Fruit fly (Drosophila melanogaster) whole organism, embryonic: ENCODE data around the gene Gr93d.

ENCODE experiments used
- BtbVII ChIP-seq: fragments of 200-800 bp; sonication (Bioruptor generic); optimal IDR thresholded peaks from 3 replicates; lab custom pipeline; 2017; ENCODE audit warnings: missing biosample characterization, mild to moderate bottlenecking, missing genetic modification characterization
- C15 ChIP-seq: fragments of 200-800 bp; sonication (Bioruptor generic); IDR thresholded peaks from 3 replicates; pipeline ENCODE4 v1.3.6; 2022; ENCODE audit warnings: missing biosample characterization, missing genetic modification characterization
- CG10267 ChIP-seq: fragments of 200-800 bp; sonication (Bioruptor generic); optimal IDR thresholded peaks from 2 replicates; lab custom pipeline; 2018; ENCODE audit warnings: missing biosample characterization, mild to moderate bottlenecking, missing genetic modification characterization, moderate library complexity
- CG11456 ChIP-seq: fragments of 200-800 bp; sonication (Bioruptor generic); IDR thresholded peaks from 3 replicates; pipeline ENCODE4 v1.3.6; 2022; ENCODE audit warnings: missing biosample characterization, missing genetic modification characterization
- CG12071 ChIP-seq: fragments of 200-800 bp; sonication (Bioruptor generic); optimal IDR thresholded peaks from 3 replicates; lab custom pipeline; 2018; ENCODE audit warnings: missing biosample characterization, mild to moderate bottlenecking, missing genetic modification characterization
- CG12744 ChIP-seq: fragments of 200-800 bp; sonication (Bioruptor generic); optimal IDR thresholded peaks from 2 replicates; lab custom pipeline; 2016; ENCODE audit warnings: missing biosample characterization, missing genetic modification characterization
- CG14710 ChIP-seq: fragments of 200-800 bp; sonication (Bioruptor generic); optimal IDR thresholded peaks from 3 replicates; lab custom pipeline; 2019; ENCODE audit warnings: missing biosample characterization, mild to moderate bottlenecking, missing genetic modification characterization, moderate library complexity
- CG1602 ChIP-seq: fragments of 200-800 bp; sonication (Bioruptor generic); optimal IDR thresholded peaks from 3 replicates; lab custom pipeline; 2016; ENCODE audit warnings: missing biosample characterization, missing genetic modification characterization
- CG16863 ChIP-seq: fragments of 200-800 bp; sonication (Bioruptor generic); optimal IDR thresholded peaks from 3 replicates; lab custom pipeline; 2016; ENCODE audit warnings: missing biosample characterization, missing genetic modification characterization
- CG17802 ChIP-seq: fragments of 200-800 bp; sonication (Bioruptor generic); optimal IDR thresholded peaks from 2 replicates; lab custom pipeline; 2018; ENCODE audit warnings: missing biosample characterization, mild to moderate bottlenecking, missing genetic modification characterization, moderate library complexity
- CG2202 ChIP-seq: fragments of 200-800 bp; sonication (Bioruptor generic); optimal IDR thresholded peaks from 2 replicates; lab custom pipeline; 2018; ENCODE audit warnings: missing biosample characterization, mild to moderate bottlenecking, missing genetic modification characterization
- CG30431 ChIP-seq: fragments of 200-800 bp; sonication (Bioruptor generic); optimal IDR thresholded peaks from 2 replicates; lab custom pipeline; 2017; ENCODE audit warnings: missing biosample characterization, missing genetic modification characterization
- CG31388 ChIP-seq: fragments of 200-800 bp; sonication (Bioruptor generic); optimal IDR thresholded peaks from 2 replicates; lab custom pipeline; 2016; ENCODE audit warnings: missing biosample characterization, missing genetic modification characterization
- CG6765 ChIP-seq: fragments of 200-800 bp; sonication (Bioruptor generic); optimal IDR thresholded peaks from 3 replicates; lab custom pipeline; 2017; ENCODE audit warnings: missing biosample characterization, mild to moderate bottlenecking, missing genetic modification characterization
- CG6854 ChIP-seq: fragments of 200-800 bp; sonication (Bioruptor generic); optimal IDR thresholded peaks from 3 replicates; lab custom pipeline; 2017; ENCODE audit warnings: missing biosample characterization, mild to moderate bottlenecking, missing genetic modification characterization
- CG8290 ChIP-seq, 3 experiments: fragments of 200-800 bp; sonication (Bioruptor generic); optimal IDR thresholded peaks; 2 replicates each; lab custom pipeline; 2016 to 2019; ENCODE audit warnings: missing biosample characterization in 3 of 3, missing genetic modification characterization in 3 of 3, mild to moderate bottlenecking in 2 of 3, moderate library complexity in 1 of 3
- CG8388 ChIP-seq: fragments of 200-800 bp; sonication (Bioruptor generic); optimal IDR thresholded peaks from 2 replicates; lab custom pipeline; 2019; ENCODE audit warnings: missing biosample characterization, mild to moderate bottlenecking, missing genetic modification characterization, moderate library complexity
- CG8765 ChIP-seq: fragments of 200-800 bp; sonication (Bioruptor generic); IDR thresholded peaks from 2 replicates; pipeline ENCODE4 v1.3.6; 2022; ENCODE audit warnings: missing biosample characterization, missing genetic modification characterization
- CG9797 ChIP-seq: fragments of 200-800 bp; sonication (Bioruptor generic); optimal IDR thresholded peaks from 3 replicates; lab custom pipeline; 2018; ENCODE audit warnings: missing biosample characterization, mild to moderate bottlenecking, missing genetic modification characterization
- CG9817 ChIP-seq: fragments of 200-800 bp; sonication (Bioruptor generic); optimal IDR thresholded peaks from 2 replicates; lab custom pipeline; 2018; ENCODE audit warnings: missing biosample characterization, mild to moderate bottlenecking, missing genetic modification characterization, moderate library complexity
- Dip3 ChIP-seq: fragments of 200-800 bp; sonication (Bioruptor generic); optimal IDR thresholded peaks from 3 replicates; lab custom pipeline; 2016; ENCODE audit warnings: missing biosample characterization, missing genetic modification characterization
- Fer2 ChIP-seq: fragments of 200-800 bp; sonication (Bioruptor generic); optimal IDR thresholded peaks from 2 replicates; lab custom pipeline; 2018; ENCODE audit warnings: missing biosample characterization, mild to moderate bottlenecking, missing genetic modification characterization, moderate library complexity
- GATAe ChIP-seq: fragments of 200-800 bp; sonication (Bioruptor generic); conservative IDR thresholded peaks from 2 replicates; pipeline ENCODE4 v1.3.6; 2022; ENCODE audit warnings: missing biosample characterization, missing genetic modification characterization
- H2.0 ChIP-seq: fragments of 200-800 bp; sonication (Bioruptor generic); IDR thresholded peaks from 2 replicates; pipeline ENCODE4 v1.3.6; 2022; ENCODE audit warnings: missing biosample characterization, missing genetic modification characterization
- Mad ChIP-seq: fragments of 200-800 bp; sonication (Bioruptor generic); optimal IDR thresholded peaks from 2 replicates; lab custom pipeline; 2016; ENCODE audit warnings: missing biosample characterization, missing genetic modification characterization
- Mes4 ChIP-seq: fragments of 200-800 bp; sonication (Bioruptor generic); optimal IDR thresholded peaks from 2 replicates; lab custom pipeline; 2016; ENCODE audit warnings: missing biosample characterization, missing genetic modification characterization
- Nf-YB ChIP-seq: fragments of 200-800 bp; sonication (Bioruptor generic); optimal IDR thresholded peaks from 3 replicates; lab custom pipeline; 2019; ENCODE audit warnings: missing biosample characterization, mild to moderate bottlenecking, missing genetic modification characterization, moderate library complexity
- Rx ChIP-seq: fragments of 200-800 bp; sonication (Bioruptor generic); IDR thresholded peaks from 2 replicates; pipeline ENCODE4 v1.3.6; 2022; ENCODE audit warnings: missing biosample characterization, missing genetic modification characterization
- Spps ChIP-seq: fragments of 200-800 bp; sonication (Bioruptor generic); optimal IDR thresholded peaks from 2 replicates; lab custom pipeline; 2018; ENCODE audit warnings: missing biosample characterization, mild to moderate bottlenecking, missing genetic modification characterization
- Sry-β ChIP-seq: fragments of 200-800 bp; sonication (Bioruptor generic); optimal IDR thresholded peaks from 2 replicates; lab custom pipeline; 2018; ENCODE audit warnings: missing biosample characterization, mild to moderate bottlenecking, missing genetic modification characterization, moderate library complexity
- Ssrp ChIP-seq: fragments of 200-800 bp; sonication (Bioruptor generic); optimal IDR thresholded peaks from 2 replicates; lab custom pipeline; 2018; ENCODE audit warnings: missing biosample characterization, mild to moderate bottlenecking, missing genetic modification characterization, moderate library complexity
- Tbp ChIP-seq: fragments of >200 bp; optimal IDR thresholded peaks from 2 replicates; lab custom pipeline; 2018; ENCODE audit warnings: missing biosample characterization, missing genetic modification characterization
- Trl ChIP-seq, 3 experiments: fragments of >200 bp in 2 of 3; fragments of 200-800 bp in 1 of 3; sonication (Bioruptor generic) in 1 of 3; optimal IDR thresholded peaks; 2 replicates in 1 of 3; 3 replicates in 2 of 3; lab custom pipeline; 2016 to 2017; ENCODE audit warnings: missing biosample characterization in 1 of 3, missing genetic modification characterization in 1 of 3
- Vsx1 ChIP-seq: fragments of 200-800 bp; sonication (Bioruptor generic); optimal IDR thresholded peaks from 2 replicates; lab custom pipeline; 2017; ENCODE audit warnings: missing biosample characterization, mild to moderate bottlenecking, missing genetic modification characterization, missing genetic modification reagents
- ap ChIP-seq: fragments of 200-800 bp; sonication (Bioruptor generic); IDR thresholded peaks from 2 replicates; pipeline ENCODE4 v1.3.6; 2022; ENCODE audit warnings: missing biosample characterization, missing genetic modification characterization
- ase ChIP-seq: fragments of 200-800 bp; sonication (Bioruptor generic); IDR thresholded peaks from 3 replicates; pipeline ENCODE4 v1.3.6; 2022; ENCODE audit warnings: missing biosample characterization, missing genetic modification characterization
- ato ChIP-seq: fragments of 200-800 bp; sonication (Bioruptor generic); IDR thresholded peaks from 2 replicates; pipeline ENCODE4 v1.3.6; 2022; ENCODE audit warnings: missing biosample characterization, missing genetic modification characterization; ENCODE audit not compliant: partially characterized antibody
- chif ChIP-seq, 2 experiments: fragments of 200-800 bp; sonication (Bioruptor generic); optimal IDR thresholded peaks; 3 replicates each; lab custom pipeline; 2016; ENCODE audit warnings: missing biosample characterization in 2 of 2, missing genetic modification characterization in 2 of 2
- ci ChIP-seq: fragments of 200-800 bp; sonication (Bioruptor generic); IDR thresholded peaks from 3 replicates; pipeline ENCODE4 v1.3.6; 2022; ENCODE audit warnings: missing biosample characterization, missing genetic modification characterization
- dm ChIP-seq: fragments of 200-800 bp; sonication (Bioruptor generic); optimal IDR thresholded peaks from 3 replicates; lab custom pipeline; 2016; ENCODE audit warnings: missing biosample characterization, missing genetic modification characterization
- ftz-f1 ChIP-seq: fragments of 200-800 bp; sonication (Bioruptor generic); optimal IDR thresholded peaks from 2 replicates; lab custom pipeline; 2016; ENCODE audit warnings: missing biosample characterization, missing genetic modification characterization
- gcm ChIP-seq: fragments of 200-800 bp; sonication (Bioruptor generic); optimal IDR thresholded peaks from 2 replicates; lab custom pipeline; 2019; ENCODE audit warnings: missing biosample characterization, mild to moderate bottlenecking, missing genetic modification characterization, moderate library complexity
- ham ChIP-seq: fragments of 200-800 bp; sonication (Bioruptor generic); IDR thresholded peaks from 2 replicates; pipeline ENCODE4 v1.3.6; 2022; ENCODE audit warnings: missing biosample characterization, missing genetic modification characterization
- odd ChIP-seq: fragments of 200-800 bp; sonication (Bioruptor generic); optimal IDR thresholded peaks from 2 replicates; lab custom pipeline; 2017; ENCODE audit warnings: missing biosample characterization, mild to moderate bottlenecking, missing genetic modification characterization
- pnt ChIP-seq: fragments of 200-800 bp; sonication (Bioruptor generic); optimal IDR thresholded peaks from 3 replicates; lab custom pipeline; 2016; ENCODE audit warnings: missing biosample characterization, missing genetic modification characterization
- repo ChIP-seq: fragments of 200-800 bp; sonication (Bioruptor generic); optimal IDR thresholded peaks from 2 replicates; lab custom pipeline; 2016; ENCODE audit warnings: missing biosample characterization, missing genetic modification characterization
- salm ChIP-seq: fragments of 200-800 bp; sonication (Bioruptor generic); optimal IDR thresholded peaks from 2 replicates; lab custom pipeline; 2018; ENCODE audit warnings: missing biosample characterization, mild to moderate bottlenecking, missing genetic modification characterization
- zfh1 ChIP-seq: fragments of 200-800 bp; sonication (Bioruptor generic); IDR thresholded peaks from 3 replicates; pipeline ENCODE4 v1.3.6; 2022; ENCODE audit warnings: missing biosample characterization, missing genetic modification characterization

Gene Gr93d

dm6 chr3R:21870158-21870971 lies 23.9 kb upstream of the Gr93d start, which contains the start of gene CG31431 (continued):
- peak; percentile 97 for TF ChIP-seq CG14710 (tag; lab: Kevin White, UChicago)
- TF ChIP-seq CG30431 = peak; percentile 92
- peak; percentile 90 for TF ChIP-seq odd (GFP tag; lab: Kevin White, UChicago)
- peak; percentile 93 for TF ChIP-seq CG8388
- TF ChIP-seq CG11456 = peak; percentile 98
- peak; percentile 83 for TF ChIP-seq ftz-f1 (GFP tag; lab: Kevin White, UChicago)
- peak; percentile 97 for TF ChIP-seq CG12071 (GFP tag; lab: Kevin White, UChicago)
- peak; percentile 94 for TF ChIP-seq ap
- peak; percentile 97 for TF ChIP-seq repo (GFP tag; lab: Kevin White, UChicago)
- peak; percentile 92 for TF ChIP-seq salm
- TF ChIP-seq Mad = peak; percentile 94
- no peak for TF ChIP-seq Tbp (GFP tag; lab: Kevin White, UChicago)
- peak; percentile 57 for TF ChIP-seq Sry-β (GFP tag; lab: Kevin White, UChicago)
- TF ChIP-seq CG12744 (GFP tag; lab: Kevin White, UChicago) = peak; percentile 95
- TF ChIP-seq Spps = peak; percentile 90
- TF ChIP-seq CG6854 (GFP tag; lab: Kevin White, UChicago) = peak; percentile 96
- peak; percentile 97 for TF ChIP-seq Dip3 (GFP tag; lab: Kevin White, UChicago)
- peak; percentile 94 for TF ChIP-seq CG8765 (GFP tag; lab: Robert Waterston, UW)
- peak; percentile 95 for TF ChIP-seq CG1602
- TF ChIP-seq gcm (GFP tag; lab: Kevin White, UChicago) = peak; percentile 95
- TF ChIP-seq C15 (GFP tag; lab: Robert Waterston, UW) = peak; percentile 95
- TF ChIP-seq chif (GFP tag; optimal IDR thresholded peaks at IDR 0.05; lab: Kevin White, UChicago) = peak; percentile 97
- peak; percentile 86 for TF ChIP-seq CG2202 (tag; lab: Kevin White, UChicago)
- peak; percentile 97 for TF ChIP-seq CG9817 (tag; lab: Kevin White, UChicago)
- TF ChIP-seq CG31388 (GFP tag; lab: Kevin White, UChicago) = peak; percentile 96
- TF ChIP-seq dm (GFP tag; lab: Kevin White, UChicago) = peak; percentile 91
- TF ChIP-seq Mes4 (GFP tag; lab: Kevin White, UChicago) = peak; percentile 94
- peak; percentile 92 for TF ChIP-seq CG6765 (GFP tag; lab: Kevin White, UChicago)
- TF ChIP-seq ham (GFP tag; lab: Robert Waterston, UW) = peak; percentile 85
- peak; percentile 98 for TF ChIP-seq BtbVII (GFP tag; lab: Kevin White, UChicago)
- TF ChIP-seq CG9797 (GFP tag; lab: Kevin White, UChicago) = peak; percentile 13
- TF ChIP-seq ase (GFP tag; lab: Robert Waterston, UW) = peak; percentile 96
- TF ChIP-seq H2.0 (GFP tag; lab: Robert Waterston, UW) = peak; percentile 97
- TF ChIP-seq CG17802 (tag; lab: Kevin White, UChicago) = peak; percentile 79
- peak; percentile 95 for TF ChIP-seq pnt (GFP tag; lab: Kevin White, UChicago)
- TF ChIP-seq Ssrp = peak; percentile 93
- TF ChIP-seq Fer2 (tag; lab: Kevin White, UChicago) = peak; percentile 97
- peak; percentile 98 for TF ChIP-seq zfh1 (GFP tag; lab: Robert Waterston, UW)
- no peak for TF ChIP-seq Trl (optimal IDR thresholded peaks at IDR 0.05; lab: Kevin White, UChicago)
- peak; percentile 98 for TF ChIP-seq Trl (GFP tag; optimal IDR thresholded peaks at IDR 0.05; lab: Kevin White, UChicago)
- TF ChIP-seq Rx (GFP tag; lab: Robert Waterston, UW) = peak; percentile 96
- peak; percentile 82 for TF ChIP-seq Nf-YB (GFP tag; lab: Kevin White, UChicago)
- TF ChIP-seq GATAe (GFP tag; lab: Robert Waterston, UW) = peak; percentile 94
- peak; percentile 96 for TF ChIP-seq CG16863
- TF ChIP-seq Vsx1 (GFP tag; lab: Kevin White, UChicago) = peak; percentile 91
- TF ChIP-seq CG10267 (tag; lab: Kevin White, UChicago) = peak; percentile 91
- peak; percentile 93 for TF ChIP-seq CG8290 (GFP tag; optimal IDR thresholded peaks at IDR 0.05; lab: Kevin White, UChicago)
- peak; percentile 71 to 99 for TF ChIP-seq CG8290 (tag; optimal IDR thresholded peaks at IDR 0.05; lab: Kevin White, UChicago)
- no peak for TF ChIP-seq ato
- TF ChIP-seq ci (GFP tag; lab: Robert Waterston, UW) = peak; percentile 98
